Worm (Caenorhabditis elegans) whole organism, mixed stage, embryonic: ENCODE data around the gene C05C9.1.

Experiments
- ces-1 ChIP-seq: fragments of 150-350 bp; optimal IDR thresholded peaks from 2 replicates; lab custom pipeline; 2014; ENCODE audit warnings: missing biosample characterization, missing genetic modification reagents, missing genetic modification characterization
- elt-1 ChIP-seq: sonication (generic microtip); optimal IDR thresholded peaks from 2 replicates; lab custom pipeline; 2017; ENCODE audit warnings: missing genetic modification characterization, mild to moderate bottlenecking, missing compliant biosample characterization, antibody characterized with exemption, moderate library complexity, borderline replicate concordance; ENCODE audit not compliant: insufficient read depth
- lin-13 ChIP-seq: fragments of 150-350 bp; optimal IDR thresholded peaks from 2 replicates; lab custom pipeline; 2014; ENCODE audit warnings: missing biosample characterization, missing genetic modification characterization
- nhr-12 ChIP-seq: fragments of 150-350 bp; optimal IDR thresholded peaks from 2 replicates; lab custom pipeline; 2014; ENCODE audit warnings: missing biosample characterization, missing genetic modification characterization
- nhr-237 ChIP-seq: fragments of 150-350 bp; optimal IDR thresholded peaks from 2 replicates; lab custom pipeline; 2014; ENCODE audit warnings: missing biosample characterization, missing genetic modification characterization
- nhr-28 ChIP-seq: fragments of 150-350 bp; optimal IDR thresholded peaks from 2 replicates; lab custom pipeline; 2014; ENCODE audit warnings: missing biosample characterization, missing genetic modification characterization
- sptf-1 ChIP-seq: sonication (generic microtip); optimal IDR thresholded peaks from 2 replicates; lab custom pipeline; 2017; ENCODE audit warnings: mild to moderate bottlenecking, missing genetic modification characterization, moderate library complexity, missing compliant biosample characterization
- unc-39 ChIP-seq: fragments of 150-350 bp; optimal IDR thresholded peaks from 2 replicates; lab custom pipeline; 2014; ENCODE audit warnings: missing biosample characterization, missing genetic modification characterization

ce11 chrX:11123998-11124397 lies 36.6 kb upstream of the C05C9.1 start:
- TF ChIP-seq ces-1 (GFP tag; lab: Kevin White, UChicago), result peak; percentile 21
- no peak for TF ChIP-seq unc-39 (tag; lab: Kevin White, UChicago)
- TF ChIP-seq nhr-12, result no peak
- TF ChIP-seq lin-13, result no peak
- TF ChIP-seq sptf-1 (tag; lab: Kevin White, UChicago), result no peak
- no peak for TF ChIP-seq elt-1 (tag; lab: Kevin White, UChicago)
- no peak for TF ChIP-seq nhr-28 (tag; lab: Kevin White, UChicago)
- no peak for TF ChIP-seq nhr-237 (tag; lab: Kevin White, UChicago)
